Fruit fly (Drosophila melanogaster): ENCODE measurements around the gene CG3815.

- no peak for TF ChIP-seq psq (optimal IDR thresholded peaks at IDR 0.05)
- TF ChIP-seq Sin3A (optimal IDR thresholded peaks at IDR 0.05): no peak
- TF ChIP-seq h (optimal IDR thresholded peaks at IDR 0.05): no peak
- no peak for TF ChIP-seq ttk (optimal IDR thresholded peaks at IDR 0.05)
- TF ChIP-seq insv (optimal IDR thresholded peaks at IDR 0.05): no peak
Observed at dm6 chrX:6341678-6342077, 46.5 kb downstream of the CG3815 start.
